Fruit fly (Drosophila melanogaster) whole organism, embryonic: Measurements from ENCODE around the gene Gr89a.

Source experiments
- Aef1 ChIP-seq: fragments of 200-800 bp; sonication (Bioruptor generic); IDR thresholded peaks from 3 replicates; pipeline ENCODE4 v1.3.6; 2022; ENCODE audit warnings: missing biosample characterization, missing genetic modification characterization
- Awh ChIP-seq: fragments of 200-800 bp; sonication (Bioruptor generic); IDR thresholded peaks from 2 replicates; pipeline ENCODE4, ENCODE4 v1.3.6; 2022; ENCODE audit warnings: missing biosample characterization, missing genetic modification characterization
- Bdp1 ChIP-seq: fragments of 200-800 bp; sonication (Bioruptor generic); optimal IDR thresholded peaks from 3 replicates; lab custom pipeline; 2016; ENCODE audit warnings: missing biosample characterization, missing genetic modification characterization
- CG10267 ChIP-seq: fragments of 200-800 bp; sonication (Bioruptor generic); optimal IDR thresholded peaks from 2 replicates; lab custom pipeline; 2018; ENCODE audit warnings: missing biosample characterization, mild to moderate bottlenecking, missing genetic modification characterization, moderate library complexity
- CG10462 ChIP-seq: fragments of 200-800 bp; sonication (Bioruptor generic); optimal IDR thresholded peaks from 2 replicates; lab custom pipeline; 2016; ENCODE audit warnings: missing biosample characterization, missing genetic modification characterization
- CG11247 ChIP-seq: fragments of 200-800 bp; sonication (Bioruptor generic); IDR thresholded peaks from 2 replicates; pipeline ENCODE4 v1.3.6; 2022; ENCODE audit warnings: missing biosample characterization, missing genetic modification characterization
- CG11695 ChIP-seq: fragments of 200-800 bp; sonication (Bioruptor generic); IDR thresholded peaks from 3 replicates; pipeline ENCODE4 v1.3.6; 2022; ENCODE audit warnings: missing biosample characterization, missing genetic modification characterization
- CG12155 ChIP-seq: fragments of 200-800 bp; sonication (Bioruptor generic); optimal IDR thresholded peaks from 3 replicates; lab custom pipeline; 2016; ENCODE audit warnings: missing biosample characterization, missing genetic modification characterization
- CG13123 ChIP-seq: fragments of 200-800 bp; sonication (Bioruptor generic); optimal IDR thresholded peaks from 2 replicates; lab custom pipeline; 2016; ENCODE audit warnings: missing biosample characterization, missing genetic modification characterization
- CG14965 ChIP-seq: fragments of 200-800 bp; sonication (Bioruptor generic); optimal IDR thresholded peaks from 2 replicates; lab custom pipeline; 2016; ENCODE audit warnings: missing biosample characterization, missing genetic modification characterization, borderline replicate concordance
- CG15601 ChIP-seq: fragments of 200-800 bp; sonication (Bioruptor generic); optimal IDR thresholded peaks from 3 replicates; lab custom pipeline; 2019; ENCODE audit warnings: missing biosample characterization, mild to moderate bottlenecking, missing genetic modification characterization, moderate library complexity
- CG16813 ChIP-seq: fragments of 200-800 bp; sonication (Bioruptor generic); IDR thresholded peaks from 3 replicates; pipeline ENCODE4 v1.3.6; 2022; ENCODE audit warnings: missing biosample characterization, missing genetic modification characterization; ENCODE audit not compliant: partially characterized antibody
- CG4360 ChIP-seq: fragments of 200-800 bp; sonication (Bioruptor generic); IDR thresholded peaks from 2 replicates; pipeline ENCODE4 v1.3.6; 2022; ENCODE audit warnings: missing biosample characterization, missing genetic modification characterization
- CG4404 ChIP-seq: fragments of 200-800 bp; sonication (Bioruptor generic); IDR thresholded peaks from 2 replicates; pipeline ENCODE4 v1.3.6; 2022; ENCODE audit warnings: missing biosample characterization, missing genetic modification characterization
- CG5245 ChIP-seq: fragments of 200-800 bp; sonication (Bioruptor generic); optimal IDR thresholded peaks from 3 replicates; lab custom pipeline; 2016; ENCODE audit warnings: missing biosample characterization, missing genetic modification characterization
- CG6683 ChIP-seq: fragments of 200-800 bp; sonication (Bioruptor generic); optimal IDR thresholded peaks from 2 replicates; lab custom pipeline; 2017; ENCODE audit warnings: missing biosample characterization, mild to moderate bottlenecking, missing genetic modification characterization, missing genetic modification reagents
- CG7271 ChIP-seq: fragments of 200-800 bp; sonication (Bioruptor generic); optimal IDR thresholded peaks from 2 replicates; lab custom pipeline; 2018; ENCODE audit warnings: missing biosample characterization, mild to moderate bottlenecking, missing genetic modification characterization, moderate library complexity
- CG7786 ChIP-seq: fragments of 200-800 bp; sonication (Bioruptor generic); optimal IDR thresholded peaks from 2 replicates; lab custom pipeline; 2016; ENCODE audit warnings: missing biosample characterization, missing genetic modification characterization
- CG9817 ChIP-seq: fragments of 200-800 bp; sonication (Bioruptor generic); optimal IDR thresholded peaks from 2 replicates; lab custom pipeline; 2018; ENCODE audit warnings: missing biosample characterization, mild to moderate bottlenecking, missing genetic modification characterization, moderate library complexity
- Dip2 ChIP-seq: fragments of 200-800 bp; sonication (Bioruptor generic); IDR thresholded peaks from 2 replicates; pipeline ENCODE4 v1.3.6; 2022; ENCODE audit warnings: missing biosample characterization, missing genetic modification characterization
- Doc2 ChIP-seq: fragments of 200-800 bp; sonication (Bioruptor generic); IDR thresholded peaks from 2 replicates; pipeline ENCODE4 v1.3.6; 2022; ENCODE audit warnings: missing biosample characterization, missing genetic modification characterization
- Doc3 ChIP-seq: fragments of 200-800 bp; sonication (Bioruptor generic); IDR thresholded peaks from 3 replicates; pipeline ENCODE4 v1.3.6; 2022; ENCODE audit warnings: missing biosample characterization, missing genetic modification characterization; ENCODE audit not compliant: partially characterized antibody
- Dref ChIP-seq: fragments of 200-800 bp; sonication (Bioruptor generic); IDR thresholded peaks from 2 replicates; pipeline ENCODE4 v1.3.6; 2022; ENCODE audit warnings: missing biosample characterization, missing genetic modification characterization
- H2.0 ChIP-seq: fragments of 200-800 bp; sonication (Bioruptor generic); IDR thresholded peaks from 2 replicates; pipeline ENCODE4 v1.3.6; 2022; ENCODE audit warnings: missing biosample characterization, missing genetic modification characterization
- HHEX ChIP-seq: fragments of 200-800 bp; sonication (Bioruptor generic); optimal IDR thresholded peaks from 3 replicates; lab custom pipeline; 2017; ENCODE audit warnings: missing biosample characterization, mild to moderate bottlenecking, missing genetic modification characterization, missing genetic modification reagents
- HmgD ChIP-seq: fragments of 200-800 bp; sonication (Bioruptor generic); optimal IDR thresholded peaks from 3 replicates; lab custom pipeline; 2016; ENCODE audit warnings: missing biosample characterization, missing genetic modification characterization
- Hmr ChIP-seq: fragments of 200-800 bp; sonication (Bioruptor generic); optimal IDR thresholded peaks from 3 replicates; lab custom pipeline; 2017; ENCODE audit warnings: mild to moderate bottlenecking, missing biosample characterization, missing genetic modification reagents, missing genetic modification characterization
- Nf-YC ChIP-seq: fragments of 200-800 bp; optimal IDR thresholded peaks from 3 replicates; lab custom pipeline; 2019; ENCODE audit warnings: missing biosample characterization, mild to moderate bottlenecking, missing genetic modification characterization, moderate library complexity
- Trl ChIP-seq, 3 experiments: fragments of >200 bp in 2 of 3; fragments of 200-800 bp in 1 of 3; sonication (Bioruptor generic) in 1 of 3; optimal IDR thresholded peaks; 2 replicates in 1 of 3; 3 replicates in 2 of 3; lab custom pipeline; 2016 to 2017; ENCODE audit warnings: missing biosample characterization in 1 of 3, missing genetic modification characterization in 1 of 3
- crc ChIP-seq: fragments of 200-800 bp; sonication (Bioruptor generic); optimal IDR thresholded peaks from 2 replicates; lab custom pipeline; 2016; ENCODE audit warnings: missing biosample characterization, missing genetic modification characterization
- esg ChIP-seq: fragments of 200-800 bp; sonication (Bioruptor generic); conservative IDR thresholded peaks from 2 replicates; pipeline ENCODE4 v1.3.6; 2022; ENCODE audit warnings: missing biosample characterization, missing genetic modification characterization
- fd102C ChIP-seq: fragments of 200-800 bp; sonication (Bioruptor generic); optimal IDR thresholded peaks from 2 replicates; lab custom pipeline; 2018; ENCODE audit warnings: missing biosample characterization, mild to moderate bottlenecking, missing genetic modification characterization, moderate library complexity
- ftz-f1 ChIP-seq: fragments of 200-800 bp; sonication (Bioruptor generic); optimal IDR thresholded peaks from 2 replicates; lab custom pipeline; 2016; ENCODE audit warnings: missing biosample characterization, missing genetic modification characterization
- gem ChIP-seq: fragments of 200-800 bp; sonication (Bioruptor generic); optimal IDR thresholded peaks from 2 replicates; lab custom pipeline; 2019; ENCODE audit warnings: missing biosample characterization, mild to moderate bottlenecking, missing genetic modification characterization, moderate library complexity
- ken ChIP-seq: fragments of 200-800 bp; sonication (Bioruptor generic); IDR thresholded peaks from 3 replicates; pipeline ENCODE4 v1.3.6; 2022; ENCODE audit warnings: missing biosample characterization, missing genetic modification characterization
- klu ChIP-seq: fragments of 200-800 bp; sonication (Bioruptor generic); IDR thresholded peaks from 2 replicates; pipeline ENCODE4 v1.3.6; 2022; ENCODE audit warnings: missing biosample characterization, missing genetic modification characterization
- kni ChIP-seq: fragments of 200-800 bp; sonication (Bioruptor generic); optimal IDR thresholded peaks from 3 replicates; lab custom pipeline; 2017; ENCODE audit warnings: mild to moderate bottlenecking, missing biosample characterization, missing genetic modification reagents, missing genetic modification characterization
- lola ChIP-seq, 3 experiments: fragments of >200 bp in 2 of 3; fragments of 200-800 bp in 1 of 3; sonication (Bioruptor generic) in 1 of 3; optimal IDR thresholded peaks; 2 replicates each; lab custom pipeline; 2017 to 2019; ENCODE audit warnings: missing biosample characterization in 3 of 3, missing genetic modification characterization in 3 of 3, mild to moderate bottlenecking in 1 of 3, moderate library complexity in 1 of 3
- pan ChIP-seq, 4 experiments: fragments of >200 bp in 3 of 4; fragments of 200-800 bp in 1 of 4; sonication (Bioruptor generic) in 1 of 4; optimal IDR thresholded peaks in 3 of 4; IDR thresholded peaks in 1 of 4; 2 replicates each; pipeline versions ENCODE4 v1.3.6 to Lab custom; 2017 to 2022; ENCODE audit warnings: missing biosample characterization in 2 of 4, missing genetic modification characterization in 2 of 4, mixed read lengths in 1 of 4
- peb ChIP-seq: fragments of 200-800 bp; sonication (Bioruptor generic); IDR thresholded peaks from 2 replicates; pipeline ENCODE4 v1.3.6; 2022; ENCODE audit warnings: missing biosample characterization, missing genetic modification characterization
- sna ChIP-seq: fragments of 200-800 bp; sonication (Bioruptor generic); IDR thresholded peaks from 2 replicates; pipeline ENCODE4 v1.3.6; 2022; ENCODE audit warnings: missing biosample characterization, missing genetic modification characterization; ENCODE audit not compliant: partially characterized antibody
- tgo ChIP-seq: fragments of 200-800 bp; sonication (Bioruptor generic); IDR thresholded peaks from 3 replicates; pipeline ENCODE4 v1.3.6; 2022; ENCODE audit warnings: missing biosample characterization, missing genetic modification characterization
- tin ChIP-seq: fragments of 200-800 bp; sonication (Bioruptor generic); optimal IDR thresholded peaks from 3 replicates; lab custom pipeline; 2016; ENCODE audit warnings: missing biosample characterization, missing genetic modification characterization
- tup ChIP-seq: fragments of 200-800 bp; sonication (Bioruptor generic); optimal IDR thresholded peaks from 2 replicates; lab custom pipeline; 2016; ENCODE audit warnings: missing biosample characterization, mild to moderate bottlenecking, missing genetic modification characterization, moderate library complexity
- vnd ChIP-seq: fragments of 200-800 bp; sonication (Bioruptor generic); IDR thresholded peaks from 3 replicates; pipeline ENCODE4 v1.3.6; 2022; ENCODE audit warnings: missing biosample characterization, missing genetic modification characterization; ENCODE audit not compliant: partially characterized antibody
- yki ChIP-seq: fragments of >200 bp; optimal IDR thresholded peaks from 3 replicates; lab custom pipeline; 2018
- zen ChIP-seq: fragments of 200-800 bp; sonication (Bioruptor generic); optimal IDR thresholded peaks from 3 replicates; lab custom pipeline; 2018; ENCODE audit warnings: missing biosample characterization, mild to moderate bottlenecking, missing genetic modification characterization, moderate library complexity
- zf30C ChIP-seq: fragments of 200-800 bp; sonication (Bioruptor generic); optimal IDR thresholded peaks from 3 replicates; lab custom pipeline; 2018; ENCODE audit warnings: missing biosample characterization, mild to moderate bottlenecking, missing genetic modification characterization

Gene Gr89a

dm6 chr3R:16449187-16449973, 49.4 kb downstream of the Gr89a start (continued):
- TF ChIP-seq CG10462 (GFP tag; lab: Kevin White, UChicago): peak; percentile 87
- no peak for TF ChIP-seq ftz-f1
- peak; percentile 62 for TF ChIP-seq Dip2 (GFP tag; lab: Robert Waterston, UW)
- TF ChIP-seq CG13123 (GFP tag; lab: Kevin White, UChicago): peak; percentile 66
- TF ChIP-seq sna (GFP tag; lab: Robert Waterston, UW): no peak
- peak; percentile 96 for TF ChIP-seq Awh
- peak; percentile 99 for TF ChIP-seq ken (GFP tag; lab: Robert Waterston, UW)
- no peak for TF ChIP-seq Dref
- TF ChIP-seq zf30C (GFP tag; lab: Kevin White, UChicago): no peak
- peak; percentile 77 for TF ChIP-seq klu
- peak; percentile 19 for TF ChIP-seq Hmr (GFP tag; lab: Kevin White, UChicago)
- TF ChIP-seq CG4404 (GFP tag; lab: Robert Waterston, UW): peak; percentile 95
- peak; percentile 12; the same call in 1 of the 3 replicates for TF ChIP-seq vnd (GFP tag; lab: Robert Waterston, UW)
- TF ChIP-seq Bdp1 (GFP tag; lab: Kevin White, UChicago): peak; percentile 73
- TF ChIP-seq H2.0 (GFP tag; lab: Robert Waterston, UW): peak; percentile 96
- TF ChIP-seq CG9817 (tag; lab: Kevin White, UChicago): peak; percentile 95
- peak; percentile 90 for TF ChIP-seq Aef1 (GFP tag; lab: Robert Waterston, UW)
- peak; percentile 92 for TF ChIP-seq tgo
- TF ChIP-seq tin (GFP tag; lab: Kevin White, UChicago): peak; percentile 96
- TF ChIP-seq tup (GFP tag; lab: Kevin White, UChicago): peak; percentile 84
- TF ChIP-seq HmgD (GFP tag; lab: Kevin White, UChicago): peak; percentile 82
- TF ChIP-seq CG14965 (GFP tag; lab: Kevin White, UChicago): peak; percentile 73
- peak; percentile 93 for TF ChIP-seq kni
- peak; percentile 79 for TF ChIP-seq CG11695 (GFP tag; lab: Robert Waterston, UW)
- TF ChIP-seq CG4360 (GFP tag; lab: Robert Waterston, UW): peak; percentile 81
- TF ChIP-seq esg (GFP tag; lab: Robert Waterston, UW): peak; percentile 91
- TF ChIP-seq peb (GFP tag; lab: Robert Waterston, UW): peak; percentile 96
- TF ChIP-seq CG7786 (GFP tag; lab: Kevin White, UChicago): peak; percentile 91
- peak; percentile 88 for TF ChIP-seq CG10267 (tag; lab: Kevin White, UChicago)
- TF ChIP-seq gem (tag; lab: Kevin White, UChicago): peak; percentile 96
- peak; percentile 82 for TF ChIP-seq CG16813
- peak; percentile 84 for TF ChIP-seq crc (GFP tag; lab: Kevin White, UChicago)
- TF ChIP-seq CG15601 (tag; lab: Kevin White, UChicago): peak; percentile 95
- peak; percentile 93 for TF ChIP-seq zen (tag; lab: Kevin White, UChicago)
- TF ChIP-seq Nf-YC (tag; lab: Kevin White, UChicago): peak; percentile 70
- peak; percentile 59 for TF ChIP-seq CG7271 (tag; lab: Kevin White, UChicago)
- TF ChIP-seq CG6683 (GFP tag; lab: Kevin White, UChicago): peak; percentile 49
- peak; percentile 92 for TF ChIP-seq CG11247 (GFP tag; lab: Robert Waterston, UW)
- peak; percentile 90 for TF ChIP-seq HHEX (GFP tag; lab: Kevin White, UChicago)
- peak; percentile 26 for TF ChIP-seq fd102C (GFP tag; lab: Kevin White, UChicago)
- peak; percentile 83 for TF ChIP-seq CG12155
- TF ChIP-seq CG5245 (GFP tag; lab: Kevin White, UChicago): peak; percentile 96
- TF ChIP-seq yki (lab: Kevin White, UChicago): peak; percentile 56
- TF ChIP-seq lola (GFP tag; optimal IDR thresholded peaks at IDR 0.05; lab: Kevin White, UChicago): peak in 1 of 3 experiments; percentile 96
- no peak for TF ChIP-seq pan (optimal IDR thresholded peaks at IDR 0.05; lab: Kevin White, UChicago)
- TF ChIP-seq pan (GFP tag; optimal IDR thresholded peaks at IDR 0.05 in 1 of 2, IDR thresholded peaks at IDR 0.05 in 1 of 2): peak in 1 of 2 experiments; percentile 92
- TF ChIP-seq Trl (optimal IDR thresholded peaks at IDR 0.05; lab: Kevin White, UChicago): peak; percentile 65 to 87
- peak; percentile 81 for TF ChIP-seq Trl (GFP tag; optimal IDR thresholded peaks at IDR 0.05; lab: Kevin White, UChicago)
- no peak for TF ChIP-seq Doc3 (GFP tag; lab: Robert Waterston, UW)
- TF ChIP-seq Doc2 (GFP tag; lab: Robert Waterston, UW): peak; percentile 80
